Worm (Caenorhabditis elegans): ENCODE measurements around the gene dnj-22.
"Not testable (repeated sequence)": the region's sequence is repeated elsewhere in the genome, so short reads cannot be mapped to it uniquely, and the experiment has no call there.

dnj-22 gene

DNA sequence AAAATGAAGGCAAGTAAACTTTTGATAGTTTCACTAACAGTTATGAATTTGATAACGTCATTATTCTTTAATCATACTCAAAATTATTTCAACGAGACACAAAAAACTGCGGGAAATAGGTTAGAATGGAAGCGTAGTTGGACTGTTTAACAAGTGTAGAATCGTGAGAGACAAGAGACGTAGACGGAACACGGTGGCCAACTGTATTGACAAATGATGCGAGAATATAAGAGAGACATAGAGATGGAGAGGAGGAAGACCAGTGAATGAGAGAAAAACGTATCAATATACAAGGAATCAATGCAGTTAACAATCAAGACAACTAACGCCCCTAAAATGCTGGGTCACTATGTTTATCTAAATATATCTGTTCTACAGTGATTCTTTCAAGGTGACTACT is 16.3 kb downstream of the dnj-22 start:
- peak; percentile 34 for TF ChIP-seq dve-1 (tag; optimal IDR thresholded peaks at IDR 0.05)
- no peak for TF ChIP-seq mec-3 (tag; optimal IDR thresholded peaks at IDR 0.05; ENCODE audit: borderline replicate concordance)

DNA sequence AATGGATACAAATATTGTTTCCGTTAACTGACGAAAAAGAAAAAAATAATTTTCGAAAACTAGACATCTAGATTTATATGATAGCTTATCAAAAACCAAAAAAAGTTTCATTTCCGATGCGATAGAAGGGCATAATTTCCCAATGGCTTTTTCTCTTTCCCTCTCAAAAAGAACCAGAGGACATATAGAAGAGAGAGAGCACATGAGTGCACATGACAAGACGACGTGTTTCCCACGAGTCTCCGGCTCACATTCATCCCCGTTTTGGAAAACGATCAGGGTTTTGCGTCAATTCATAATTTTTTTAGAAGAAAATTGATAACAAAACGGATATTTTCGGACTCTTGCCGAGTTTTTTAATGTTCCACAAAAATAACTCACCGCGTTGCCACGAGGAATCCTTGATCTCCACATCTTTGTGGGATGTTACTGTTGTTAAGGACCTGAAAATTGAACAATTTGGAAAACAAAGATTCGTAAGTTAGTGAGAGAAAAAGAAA is 17.5 kb downstream of the dnj-22 start, which contains the start of gene lmd-3:
Gene lmd-3 (minus strand): TSS at position 450 of the 500 bp plus-strand sequence.
- TF ChIP-seq dmd-4 (tag; optimal IDR thresholded peaks at IDR 0.05; ENCODE audit: borderline replicate concordance) = no peak
- no peak for TF ChIP-seq pag-3 (tag; optimal IDR thresholded peaks at IDR 0.05; ENCODE audit: borderline replicate concordance)
- no peak for TF ChIP-seq gmeb-2 (tag; optimal IDR thresholded peaks at IDR 0.05)
- TF ChIP-seq T23F11.4 (GFP tag; optimal IDR thresholded peaks at IDR 0.05) = no peak

DNA sequence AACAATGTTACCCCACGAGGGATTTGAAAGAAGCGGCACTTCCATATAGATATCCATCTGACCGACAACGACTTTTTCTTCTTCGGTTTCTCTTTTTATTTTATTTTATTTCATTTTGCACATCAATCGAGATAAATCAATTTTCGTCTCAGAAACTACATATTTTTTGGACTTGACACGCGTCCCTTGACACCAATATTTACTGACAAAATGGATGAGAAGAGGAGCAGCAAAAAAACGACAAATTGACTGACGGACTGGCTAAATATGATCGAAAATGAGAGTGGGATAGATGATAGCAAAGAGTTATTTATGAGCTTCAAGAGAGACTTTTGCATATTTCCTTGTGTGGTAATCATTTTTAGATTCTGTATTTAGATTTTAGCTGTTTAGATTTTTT is 24.6 kb downstream of the dnj-22 start:
- TF ChIP-seq lim-6 (tag; optimal IDR thresholded peaks at IDR 0.05) (no peak), che-1 (tag; optimal IDR thresholded peaks at IDR 0.05) (no peak), pat-9 (tag; optimal IDR thresholded peaks at IDR 0.05) (no peak), unc-3 (GFP tag; conservative IDR thresholded peaks at IDR 0.05) (no peak), unc-3 (tag; optimal IDR thresholded peaks at IDR 0.05) (no peak), dve-1 (tag; optimal IDR thresholded peaks at IDR 0.05) (no peak), unc-86 (tag; optimal IDR thresholded peaks at IDR 0.05) (no peak), ceh-22 (tag; optimal IDR thresholded peaks at IDR 0.05) (no peak)

DNA sequence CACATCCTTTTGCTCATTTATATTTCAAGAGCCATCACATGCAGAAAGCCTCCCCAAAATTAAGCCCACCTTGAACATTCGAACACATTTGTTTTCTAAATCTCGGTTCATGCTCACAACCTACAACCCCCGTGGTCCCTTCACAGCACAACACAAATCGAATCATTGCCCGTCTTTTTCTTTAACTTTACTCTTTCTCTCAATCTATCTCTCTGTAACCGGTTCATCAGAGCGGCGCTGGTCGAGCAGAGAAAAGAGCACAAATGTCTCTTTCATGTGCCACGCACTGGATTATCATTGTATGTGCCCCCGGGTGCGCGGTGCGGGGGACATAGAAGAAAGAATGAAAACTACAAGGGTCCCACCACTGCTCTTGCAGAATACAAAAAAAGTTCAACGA is 26.6 kb downstream of the dnj-22 start:
- TF ChIP-seq sdc-2 (tag; optimal IDR thresholded peaks at IDR 0.05) (no peak), unc-42 (tag; optimal IDR thresholded peaks at IDR 0.05) (peak; percentile 79)

DNA sequence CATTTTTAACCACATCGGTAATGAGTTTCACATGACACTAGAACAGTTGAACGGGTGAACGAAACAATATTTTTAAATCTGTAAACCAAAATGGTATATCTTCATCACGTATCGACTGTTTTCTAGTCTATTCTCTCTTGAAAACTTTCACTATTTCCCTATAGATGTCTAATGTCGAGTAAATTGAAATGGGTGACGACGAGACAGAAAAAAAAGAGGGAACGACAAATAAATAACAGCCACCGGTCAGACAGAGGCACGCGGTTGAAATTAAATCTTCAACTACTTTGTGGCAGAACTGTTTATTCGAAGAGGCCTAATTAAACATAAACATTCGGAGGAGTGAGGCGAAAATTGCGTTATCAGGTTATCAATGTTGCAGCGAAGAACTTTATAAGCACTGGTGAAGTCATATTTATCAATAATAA is 27.5 kb downstream of the dnj-22 start:
- TF ChIP-seq elt-2 (tag; optimal IDR thresholded peaks at IDR 0.05) (peak; percentile 31), pag-3 (tag; optimal IDR thresholded peaks at IDR 0.05; ENCODE audit: borderline replicate concordance) (no peak)

DNA sequence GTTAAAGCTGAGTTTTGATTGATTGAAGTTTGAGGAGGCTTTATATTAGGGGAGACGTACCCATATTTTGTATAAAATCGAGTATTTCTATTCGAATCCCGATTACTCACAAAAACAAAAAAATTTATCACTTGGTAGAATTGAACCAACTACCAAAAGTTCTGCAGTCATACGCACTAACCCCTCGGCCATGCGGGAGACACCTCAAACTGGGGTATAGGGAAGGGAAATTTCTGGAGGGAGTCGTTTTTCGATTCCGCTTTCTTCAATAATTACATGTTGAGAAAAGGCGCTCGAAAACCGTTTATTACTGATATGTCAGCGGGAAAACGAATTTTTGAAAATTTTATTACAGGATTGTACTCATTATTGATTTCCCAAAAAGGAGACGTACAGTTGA is 30.6 kb downstream of the dnj-22 start:
- TF ChIP-seq ceh-45 (GFP tag; IDR thresholded peaks at IDR 0.05) (0 out of 2 replicates have a peak, but pooled peaks have one; percentile 18), unc-3 (GFP tag; conservative IDR thresholded peaks at IDR 0.05) (peak; percentile 50)
- not testable (repeated sequence) for TF ChIP-seq unc-3 (tag; optimal IDR thresholded peaks at IDR 0.05)

DNA sequence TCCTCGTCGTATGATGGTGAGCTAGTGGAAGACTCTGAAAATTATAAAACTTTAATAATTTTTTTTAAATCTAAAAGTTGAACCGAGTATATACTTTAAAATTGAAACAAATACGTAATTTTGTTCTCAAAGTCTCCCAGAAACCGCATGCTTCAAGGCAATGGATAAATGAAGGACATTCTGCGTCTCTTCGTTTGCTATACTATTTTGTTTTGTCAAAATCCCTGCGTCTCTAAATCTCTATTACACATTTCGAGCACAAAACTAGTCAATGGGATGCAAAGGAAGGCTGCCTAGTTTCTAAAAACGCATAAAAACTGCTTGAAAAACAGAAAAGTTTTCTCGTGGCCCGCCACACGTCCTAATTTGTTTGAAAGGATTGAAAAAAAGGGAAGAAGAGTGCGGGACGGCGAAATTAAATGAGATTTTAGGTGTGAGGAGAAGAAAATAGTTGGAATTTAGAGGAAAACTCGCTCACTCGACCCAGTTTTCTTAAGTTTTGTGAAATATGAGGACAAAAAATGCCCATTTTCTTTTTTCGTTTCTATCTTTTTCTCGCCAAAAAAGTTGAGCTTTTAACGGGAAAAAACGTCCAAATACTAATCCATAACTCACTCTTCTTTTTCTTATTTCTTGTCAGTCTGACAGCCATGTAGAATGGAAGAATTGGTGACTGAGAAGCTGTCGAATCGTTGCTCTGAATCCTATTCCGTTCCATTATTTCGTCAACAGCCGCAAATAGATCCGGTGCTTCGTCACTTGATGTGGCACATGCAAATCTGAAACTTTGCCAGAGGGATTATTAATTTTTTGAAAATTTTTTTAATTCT is 33.1 kb downstream of the dnj-22 start:
- TF ChIP-seq unc-42 (tag; optimal IDR thresholded peaks at IDR 0.05) = peak; percentile 56
- TF ChIP-seq ceh-31 (tag; optimal IDR thresholded peaks at IDR 0.05) = peak; percentile 21
- no peak for TF ChIP-seq fkh-6 (tag; optimal IDR thresholded peaks at IDR 0.05)
- TF ChIP-seq unc-3 (GFP tag; conservative IDR thresholded peaks at IDR 0.05) = no peak
- TF ChIP-seq unc-3 (tag; optimal IDR thresholded peaks at IDR 0.05) = no peak
- TF ChIP-seq npax-4 (tag; optimal IDR thresholded peaks at IDR 0.05) = no peak
- TF ChIP-seq ceh-45 (GFP tag; IDR thresholded peaks at IDR 0.05) = no peak
- no peak for TF ChIP-seq elt-2 (tag; optimal IDR thresholded peaks at IDR 0.05)
- peak; percentile 28 for TF ChIP-seq unc-55 (GFP tag; optimal IDR thresholded peaks at IDR 0.05)
- TF ChIP-seq pros-1 (tag; optimal IDR thresholded peaks at IDR 0.05) = peak; percentile 14

DNA sequence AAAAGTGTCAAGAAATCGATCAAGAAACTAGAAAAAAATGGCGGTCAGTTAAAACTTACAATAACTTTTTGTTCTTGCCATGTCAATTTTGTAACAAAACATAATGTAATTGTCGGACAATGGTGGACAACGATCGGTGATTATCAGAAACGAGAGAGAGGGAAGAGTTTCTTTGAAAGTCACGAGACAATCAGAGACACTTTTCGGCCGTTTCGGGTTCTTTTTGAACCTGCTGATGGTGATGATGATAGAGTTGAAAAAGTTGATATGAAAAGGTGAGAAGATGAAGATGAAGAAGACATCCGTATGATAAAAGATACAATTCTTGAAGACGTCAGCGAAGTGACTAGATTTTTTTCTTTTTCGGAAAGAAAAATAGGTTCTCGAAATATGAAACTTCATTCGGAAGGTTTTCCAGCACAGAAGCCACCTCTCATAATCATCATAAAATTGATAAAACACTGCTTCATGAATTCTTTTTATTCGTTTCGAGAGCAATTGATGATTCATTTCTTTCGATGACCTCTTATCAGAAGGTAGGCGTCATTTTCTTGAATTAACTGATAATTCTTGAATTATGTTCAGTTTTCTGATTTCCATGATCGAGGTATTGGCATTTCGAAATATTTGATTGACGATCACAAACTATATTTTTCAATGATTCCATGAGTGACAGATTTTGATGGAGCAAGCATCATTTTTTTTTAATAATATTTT is 35.0 kb downstream of the dnj-22 start:
- no peak for TF ChIP-seq ceh-9 (tag; optimal IDR thresholded peaks at IDR 0.05)
- TF ChIP-seq ceh-6 (GFP tag; optimal IDR thresholded peaks at IDR 0.05) = no peak
- TF ChIP-seq eyg-1 (tag; optimal IDR thresholded peaks at IDR 0.05) = no peak
- no peak for TF ChIP-seq lin-11 (tag; optimal IDR thresholded peaks at IDR 0.05)
- TF ChIP-seq ceh-30 (tag; optimal IDR thresholded peaks at IDR 0.05) = no peak
